Worm (Caenorhabditis elegans) whole organism, L4 larva: ENCODE results near the gene H35N09.1.
A peak's percentile ranks its signal among the peaks of the same experiment; 100 is the strongest.

Source experiments
- F10B5.3 ChIP-seq: sonication (generic microtip); optimal IDR thresholded peaks from 2 replicates; lab custom pipeline; 2016; ENCODE audit warnings: mild to moderate bottlenecking, missing genetic modification characterization, missing compliant biosample characterization
- F26F4.8 ChIP-seq: fragments of 200-800 bp; sonication (Bioruptor generic); conservative IDR thresholded peaks from 2 replicates; pipeline ENCODE4 v1.3.6; 2022; ENCODE audit warnings: missing genetic modification characterization, missing compliant biosample characterization
- R02D3.7 ChIP-seq: fragments of 150-350 bp; sonication (generic microtip); optimal IDR thresholded peaks from 3 replicates; lab custom pipeline; 2014; ENCODE audit warnings: missing biosample characterization, missing genetic modification characterization
- T26A8.4 ChIP-seq: fragments of 200-800 bp; sonication (Bioruptor generic); IDR thresholded peaks from 2 replicates; pipeline ENCODE4 v1.3.6; 2022; ENCODE audit warnings: missing genetic modification characterization, missing compliant biosample characterization
- ZK546.5 ChIP-seq, 2 experiments: sonication (generic microtip); optimal IDR thresholded peaks; 2 replicates each; lab custom pipeline; 2017; ENCODE audit warnings: missing biosample characterization in 2 of 2, missing genetic modification characterization in 2 of 2
- aha-1 ChIP-seq: fragments of 150-350 bp; peaks from one replicate; lab custom pipeline; 2014; ENCODE audit warnings: missing biosample characterization, missing genetic modification characterization
- ama-1 ChIP-seq: fragments of 150-350 bp; optimal IDR thresholded peaks from 2 replicates; lab custom pipeline; 2014; ENCODE audit warnings: inconsistent platforms, mixed read lengths
- arid-1 ChIP-seq: fragments of 200-800 bp; sonication (Bioruptor generic); conservative IDR thresholded peaks from 2 replicates; pipeline ENCODE4 v1.3.6; 2022; ENCODE audit warnings: missing genetic modification reagents, missing genetic modification characterization, missing compliant biosample characterization
- ceh-28 ChIP-seq: fragments of 150-350 bp; optimal IDR thresholded peaks from 2 replicates; lab custom pipeline; 2014; ENCODE audit warnings: missing biosample characterization, missing genetic modification reagents, missing genetic modification characterization
- ceh-44 ChIP-seq: fragments of 200-800 bp; sonication (Bioruptor generic); IDR thresholded peaks from 2 replicates; pipeline ENCODE4 v1.3.6; 2022; ENCODE audit warnings: missing genetic modification reagents, missing genetic modification characterization, missing compliant biosample characterization
- ceh-62 ChIP-seq: sonication (generic microtip); optimal IDR thresholded peaks from 2 replicates; lab custom pipeline; 2017; ENCODE audit warnings: missing biosample characterization, missing genetic modification characterization
- ces-1 ChIP-seq: fragments of 150-350 bp; sonication (generic microtip); optimal IDR thresholded peaks from 4 replicates; lab custom pipeline; 2014; ENCODE audit warnings: missing biosample characterization, missing genetic modification reagents, missing genetic modification characterization
- cey-2 ChIP-seq: sonication (generic microtip); optimal IDR thresholded peaks from 3 replicates; lab custom pipeline; 2017; ENCODE audit warnings: missing genetic modification characterization, mild to moderate bottlenecking, missing compliant biosample characterization, antibody characterized with exemption, borderline replicate concordance; ENCODE audit not compliant: insufficient read depth
- ctbp-1 ChIP-seq: fragments of 200-800 bp; sonication (Bioruptor generic); IDR thresholded peaks from 2 replicates; pipeline ENCODE4 v1.3.6; 2022; ENCODE audit warnings: missing genetic modification reagents, missing genetic modification characterization, missing compliant biosample characterization
- daf-12 ChIP-seq: fragments of 150-350 bp; optimal IDR thresholded peaks from 2 replicates; lab custom pipeline; 2014; ENCODE audit warnings: missing biosample characterization, missing genetic modification reagents, missing genetic modification characterization
- dmd-9 ChIP-seq: fragments of 200-800 bp; sonication (Bioruptor generic); IDR thresholded peaks from 2 replicates; pipeline ENCODE4 v1.3.6; 2022; ENCODE audit warnings: missing genetic modification reagents, missing genetic modification characterization, missing compliant biosample characterization
- dpl-1 ChIP-seq: fragments of 150-350 bp; optimal IDR thresholded peaks from 2 replicates; lab custom pipeline; 2014; ENCODE audit warnings: missing biosample characterization, missing genetic modification reagents, missing genetic modification characterization
- dve-1 ChIP-seq: sonication (generic microtip); optimal IDR thresholded peaks from 2 replicates; lab custom pipeline; 2017; ENCODE audit warnings: antibody characterized with exemption, mild to moderate bottlenecking, missing genetic modification characterization, missing compliant biosample characterization; ENCODE audit not compliant: insufficient read depth
- egl-43 ChIP-seq: fragments of 200-800 bp; sonication (Bioruptor generic); IDR thresholded peaks from 2 replicates; pipeline ENCODE4 v1.3.6; 2022; ENCODE audit warnings: missing genetic modification reagents, missing genetic modification characterization, missing compliant biosample characterization
- hif-1 ChIP-seq, 2 experiments: sonication (generic microtip); optimal IDR thresholded peaks; 2 replicates each; lab custom pipeline; 2016 to 2017; ENCODE audit warnings: missing compliant biosample characterization in 2 of 2, missing genetic modification characterization in 2 of 2, missing genetic modification reagents in 2 of 2, missing genotype in 2 of 2, mild to moderate bottlenecking in 1 of 2
- jun-1 ChIP-seq: fragments of 150-350 bp; optimal IDR thresholded peaks from 2 replicates; lab custom pipeline; 2014; ENCODE audit warnings: missing biosample characterization, missing genetic modification reagents, missing genetic modification characterization
- lin-13 ChIP-seq: fragments of 150-350 bp; optimal IDR thresholded peaks from 2 replicates; lab custom pipeline; 2014; ENCODE audit warnings: missing biosample characterization, missing genetic modification reagents, missing genetic modification characterization
- lin-29 ChIP-seq: fragments of 200-800 bp; sonication (Bioruptor generic); IDR thresholded peaks from 2 replicates; pipeline ENCODE4 v1.3.6; 2022; ENCODE audit warnings: missing genetic modification reagents, missing genetic modification characterization, missing compliant biosample characterization
- lir-3 ChIP-seq: sonication (generic microtip); optimal IDR thresholded peaks from 2 replicates; lab custom pipeline; 2016; ENCODE audit warnings: mild to moderate bottlenecking, missing genetic modification characterization, missing compliant biosample characterization
- madf-5 ChIP-seq, 2 experiments: fragments of 200-800 bp; sonication (Bioruptor generic); IDR thresholded peaks; 2 replicates each; pipeline ENCODE4 v1.3.6; 2022; ENCODE audit warnings: missing compliant biosample characterization in 2 of 2, missing genetic modification characterization in 2 of 2
- madf-9 ChIP-seq: fragments of 200-800 bp; sonication (Bioruptor generic); conservative IDR thresholded peaks from 2 replicates; pipeline ENCODE4 v1.3.6; 2022; ENCODE audit warnings: missing genetic modification reagents, missing genetic modification characterization, missing compliant biosample characterization
- mep-1 ChIP-seq: fragments of 150-350 bp; sonication (generic microtip); optimal IDR thresholded peaks from 3 replicates; lab custom pipeline; 2014; ENCODE audit warnings: missing biosample characterization, missing genetic modification characterization
- mes-2 ChIP-seq: sonication (generic microtip); optimal IDR thresholded peaks from 2 replicates; lab custom pipeline; 2016; ENCODE audit warnings: missing genotype, mild to moderate bottlenecking, missing genetic modification characterization, missing compliant biosample characterization; ENCODE audit not compliant: poor library complexity, severe bottlenecking
- mxl-2 ChIP-seq: fragments of 200-800 bp; sonication (Bioruptor generic); conservative IDR thresholded peaks from 2 replicates; pipeline ENCODE4 v1.3.6; 2022; ENCODE audit warnings: missing genetic modification reagents, missing genetic modification characterization, missing compliant biosample characterization
- mxl-3 ChIP-seq: fragments of 200-800 bp; sonication (Bioruptor generic); optimal IDR thresholded peaks from 2 replicates; lab custom pipeline; 2018; ENCODE audit warnings: mild to moderate bottlenecking, missing genetic modification characterization, missing compliant biosample characterization
- nhr-102 ChIP-seq: sonication (generic microtip); optimal IDR thresholded peaks from 2 replicates; lab custom pipeline; 2016; ENCODE audit warnings: mild to moderate bottlenecking, missing genetic modification characterization, moderate library complexity, missing compliant biosample characterization
- nhr-11 ChIP-seq: fragments of 150-350 bp; optimal IDR thresholded peaks from 2 replicates; lab custom pipeline; 2014; ENCODE audit warnings: missing biosample characterization, missing genetic modification characterization
- nhr-237 ChIP-seq: sonication (generic microtip); optimal IDR thresholded peaks from 2 replicates; lab custom pipeline; 2017; ENCODE audit warnings: missing biosample characterization, missing genetic modification characterization
- nhr-25 ChIP-seq: sonication (generic microtip); optimal IDR thresholded peaks from 2 replicates; lab custom pipeline; 2017; ENCODE audit warnings: missing genetic modification characterization, mild to moderate bottlenecking, missing compliant biosample characterization, antibody characterized with exemption, moderate library complexity, borderline replicate concordance; ENCODE audit not compliant: insufficient read depth
- nhr-41 ChIP-seq: fragments of 200-800 bp; sonication (Bioruptor generic); IDR thresholded peaks from 2 replicates; pipeline ENCODE4 v1.3.6; 2022; ENCODE audit warnings: missing genetic modification reagents, missing genetic modification characterization, missing compliant biosample characterization
- nhr-42 ChIP-seq: fragments of 200-800 bp; sonication (Bioruptor generic); IDR thresholded peaks from 2 replicates; pipeline ENCODE4 v1.3.6; 2022; ENCODE audit warnings: missing genetic modification characterization, missing compliant biosample characterization
- nhr-76 ChIP-seq: fragments of 150-350 bp; optimal IDR thresholded peaks from 2 replicates; lab custom pipeline; 2014; ENCODE audit warnings: missing biosample characterization, missing genetic modification characterization
- php-3 ChIP-seq: fragments of 200-800 bp; sonication (Bioruptor generic); IDR thresholded peaks from 2 replicates; pipeline ENCODE4 v1.3.6; 2022; ENCODE audit warnings: missing genetic modification reagents, missing genetic modification characterization, missing compliant biosample characterization
- pqm-1 ChIP-seq: sonication (generic microtip); optimal IDR thresholded peaks from 2 replicates; lab custom pipeline; 2017; ENCODE audit warnings: missing biosample characterization, missing genetic modification characterization
- saeg-2 ChIP-seq: fragments of 200-800 bp; sonication (Bioruptor generic); IDR thresholded peaks from 2 replicates; pipeline ENCODE4 v1.3.6; 2022; ENCODE audit warnings: missing genetic modification reagents, missing genetic modification characterization, missing compliant biosample characterization
- set-16 ChIP-seq: fragments of 200-800 bp; sonication (Bioruptor generic); IDR thresholded peaks from 2 replicates; pipeline ENCODE4 v1.3.6; 2022; ENCODE audit warnings: missing genetic modification reagents, missing genetic modification characterization, missing compliant biosample characterization
- skn-1 ChIP-seq: fragments of 150-350 bp; optimal IDR thresholded peaks from 2 replicates; lab custom pipeline; 2014; ENCODE audit warnings: missing biosample characterization, missing genetic modification characterization
- snpc-1.2 ChIP-seq: fragments of 200-800 bp; sonication (Bioruptor generic); IDR thresholded peaks from 2 replicates; pipeline ENCODE4 v1.3.6; 2022; ENCODE audit warnings: missing genetic modification reagents, missing genetic modification characterization, missing compliant biosample characterization
- snpc-4 ChIP-seq: fragments of 150-350 bp; optimal IDR thresholded peaks from 2 replicates; lab custom pipeline; 2014; ENCODE audit warnings: missing biosample characterization, missing genetic modification characterization
- spr-3 ChIP-seq: fragments of 200-800 bp; sonication (Bioruptor generic); optimal IDR thresholded peaks from 2 replicates; lab custom pipeline; 2018; ENCODE audit warnings: mild to moderate bottlenecking, missing genetic modification characterization, missing compliant biosample characterization
- tra-1 ChIP-seq: fragments of 200-800 bp; sonication (Bioruptor generic); IDR thresholded peaks from 2 replicates; pipeline ENCODE4 v1.3.6; 2022; ENCODE audit warnings: missing genetic modification reagents, missing genetic modification characterization, missing compliant biosample characterization
- vab-7 ChIP-seq: fragments of 200-800 bp; sonication (Bioruptor generic); IDR thresholded peaks from 2 replicates; pipeline ENCODE4 v1.3.6; 2022; ENCODE audit warnings: missing genetic modification reagents, missing genetic modification characterization, missing compliant biosample characterization
- zfp-3 ChIP-seq: fragments of 200-800 bp; sonication (Bioruptor generic); conservative IDR thresholded peaks from 2 replicates; pipeline ENCODE4 v1.3.6; 2022; ENCODE audit warnings: missing genetic modification reagents, missing genetic modification characterization, missing compliant biosample characterization
- ztf-11 ChIP-seq: fragments of 150-350 bp; optimal IDR thresholded peaks from 2 replicates; lab custom pipeline; 2014; ENCODE audit warnings: missing biosample characterization, missing genetic modification characterization

The H35N09.1 gene

DNA sequence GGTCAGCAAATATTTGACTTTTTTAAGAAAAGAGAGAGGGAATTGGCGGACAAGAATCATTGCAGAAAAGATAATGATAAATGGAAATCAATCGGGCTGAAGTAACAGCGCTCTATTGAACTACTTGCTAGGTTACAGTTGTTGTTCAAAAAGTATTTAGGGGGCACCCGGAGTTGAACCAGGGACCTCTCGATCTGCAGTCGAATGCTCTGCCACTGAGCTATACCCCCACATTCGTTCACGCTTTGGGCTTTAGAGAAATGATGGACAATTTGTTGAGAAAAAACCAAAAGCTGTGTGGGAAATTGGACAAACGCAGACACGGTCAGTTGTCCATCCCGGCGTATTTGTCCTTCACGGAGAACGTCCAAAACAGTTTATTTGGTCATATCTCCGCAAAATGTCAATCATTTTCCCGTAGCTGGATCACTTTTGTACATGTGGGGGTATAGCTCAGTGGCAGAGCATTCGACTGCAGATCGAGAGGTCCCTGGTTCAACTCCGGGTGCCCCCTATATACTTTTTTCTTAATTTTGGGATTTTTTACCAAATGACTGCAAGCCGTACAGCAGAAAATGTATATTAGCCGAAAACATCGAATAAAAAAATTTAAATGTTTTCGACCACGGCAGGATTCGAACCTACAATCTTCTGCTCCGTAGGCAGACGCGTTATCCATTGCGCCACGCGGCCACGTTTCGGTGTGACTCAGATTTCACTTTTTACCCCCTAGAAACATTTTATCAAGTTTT, 18.9 kb downstream of the H35N09.1 start (continued):
- TF ChIP-seq nhr-76 (tag; lab: Kevin White, UChicago) (no peak), zfp-3 (GFP tag; lab: Robert Waterston, UW) (peak; percentile 70; the same call in 1 of the 2 replicates), arid-1 (peak; percentile 71), ceh-28 (tag; lab: Kevin White, UChicago) (no peak), jun-1 (tag; lab: Kevin White, UChicago) (no peak), mxl-3 (peak; percentile 61), aha-1 (peak; percentile 99), dpl-1 (GFP tag; lab: Kevin White, UChicago) (peak; percentile 3), madf-5 (GFP tag; IDR thresholded peaks at IDR 0.05; lab: Robert Waterston, UW) (no peak), nhr-25 (tag; lab: Kevin White, UChicago) (no peak), pqm-1 (no peak), F10B5.3 (tag; lab: Kevin White, UChicago) (peak; percentile 45), madf-9 (GFP tag; lab: Robert Waterston, UW) (peak; percentile 52), cey-2 (tag; lab: Kevin White, UChicago) (no peak), nhr-41 (GFP tag; lab: Robert Waterston, UW) (peak; percentile 48), ZK546.5 (tag; optimal IDR thresholded peaks at IDR 0.05; lab: Kevin White, UChicago) (no peak), mep-1 (tag; lab: Kevin White, UChicago) (no peak), egl-43 (GFP tag; lab: Robert Waterston, UW) (peak; percentile 89), ceh-62 (no peak), nhr-42 (GFP tag; lab: Robert Waterston, UW) (0 out of 2 replicates have a peak, but pooled peaks have one; percentile 11), mes-2 (no peak), ces-1 (GFP tag; lab: Kevin White, UChicago) (no peak), lir-3 (peak; percentile 55), skn-1 (tag; lab: Kevin White, UChicago) (no peak), php-3 (0 out of 2 replicates have a peak, but pooled peaks have one; percentile 35), snpc-1.2 (peak; percentile 84), tra-1 (GFP tag; lab: Robert Waterston, UW) (peak; percentile 70), set-16 (no peak), lin-13 (peak; percentile 44), nhr-102 (tag; lab: Kevin White, UChicago) (peak; percentile 55), nhr-237 (no peak), saeg-2 (GFP tag; lab: Robert Waterston, UW) (no peak), vab-7 (GFP tag; lab: Robert Waterston, UW) (peak; percentile 58), mxl-2 (GFP tag; lab: Robert Waterston, UW) (0 out of 2 replicates have a peak, but pooled peaks have one; percentile 7), ama-1 (lab: Kevin White, UChicago) (no peak), ceh-44 (GFP tag; lab: Robert Waterston, UW) (peak; percentile 36; the same call in 1 of the 2 replicates), lin-29 (no peak), F26F4.8 (0 out of 2 replicates have a peak, but pooled peaks have one; percentile 57), R02D3.7 (tag; lab: Kevin White, UChicago) (no peak), ctbp-1 (GFP tag; lab: Robert Waterston, UW) (peak; percentile 67), spr-3 (GFP tag; lab: Kevin White, UChicago) (peak; percentile 22), hif-1 (tag; optimal IDR thresholded peaks at IDR 0.05; lab: Kevin White, UChicago) (no peak), dve-1 (tag; lab: Kevin White, UChicago) (peak; percentile 64), daf-12 (no peak), T26A8.4 (GFP tag; lab: Robert Waterston, UW) (peak; percentile 89), dmd-9 (GFP tag; lab: Robert Waterston, UW) (no peak), snpc-4 (tag; lab: Kevin White, UChicago) (no peak), nhr-11 (no peak), ztf-11 (no peak)
